Fruit fly (Drosophila melanogaster) whole organism, embryonic: ENCODE measurements around the gene Ant2.

Source experiments
- Atf3 ChIP-seq: fragments of 200-800 bp; sonication (Bioruptor generic); optimal IDR thresholded peaks from 3 replicates; lab custom pipeline; 2016; ENCODE audit warnings: missing biosample characterization, missing genetic modification characterization
- CG10431 ChIP-seq: fragments of 200-800 bp; sonication (Bioruptor generic); optimal IDR thresholded peaks from 3 replicates; lab custom pipeline; 2018; ENCODE audit warnings: missing biosample characterization, mild to moderate bottlenecking, missing genetic modification characterization
- CG10543 ChIP-seq: fragments of 200-800 bp; sonication (Bioruptor generic); optimal IDR thresholded peaks from 3 replicates; lab custom pipeline; 2017; ENCODE audit warnings: missing biosample characterization, mild to moderate bottlenecking, missing genetic modification characterization, moderate library complexity
- CG10979 ChIP-seq: fragments of 200-800 bp; sonication (Bioruptor generic); optimal IDR thresholded peaks from 2 replicates; lab custom pipeline; 2018; ENCODE audit warnings: missing biosample characterization, mild to moderate bottlenecking, missing genetic modification characterization, moderate library complexity
- CG11085 ChIP-seq: fragments of 200-800 bp; sonication (Bioruptor generic); IDR thresholded peaks from 2 replicates; pipeline ENCODE4 v1.3.6; 2022; ENCODE audit warnings: missing biosample characterization, missing genetic modification characterization
- CG12219 ChIP-seq: fragments of 200-800 bp; sonication (Bioruptor generic); optimal IDR thresholded peaks from 3 replicates; lab custom pipeline; 2018; ENCODE audit warnings: missing biosample characterization, mild to moderate bottlenecking, missing genetic modification characterization
- CG13624 ChIP-seq: fragments of 200-800 bp; sonication (Bioruptor generic); optimal IDR thresholded peaks from 2 replicates; lab custom pipeline; 2016; ENCODE audit warnings: missing biosample characterization, missing genetic modification characterization
- CG13775 ChIP-seq: fragments of 200-800 bp; sonication (Bioruptor generic); optimal IDR thresholded peaks from 3 replicates; lab custom pipeline; 2017; ENCODE audit warnings: missing biosample characterization, mild to moderate bottlenecking, missing genetic modification characterization
- CG16813 ChIP-seq: fragments of 200-800 bp; sonication (Bioruptor generic); IDR thresholded peaks from 3 replicates; pipeline ENCODE4 v1.3.6; 2022; ENCODE audit warnings: missing biosample characterization, missing genetic modification characterization; ENCODE audit not compliant: partially characterized antibody
- CG1792 ChIP-seq: fragments of 200-800 bp; sonication (Bioruptor generic); optimal IDR thresholded peaks from 2 replicates; lab custom pipeline; 2016; ENCODE audit warnings: missing biosample characterization, missing genetic modification characterization
- CG18764 ChIP-seq: fragments of 200-800 bp; sonication (Bioruptor generic); optimal IDR thresholded peaks from 3 replicates; lab custom pipeline; 2016; ENCODE audit warnings: missing biosample characterization, missing genetic modification characterization
- CG2120 ChIP-seq: fragments of 200-800 bp; sonication (Bioruptor generic); optimal IDR thresholded peaks from 3 replicates; lab custom pipeline; 2016; ENCODE audit warnings: missing biosample characterization, missing genetic modification characterization
- CG2202 ChIP-seq: fragments of 200-800 bp; sonication (Bioruptor generic); optimal IDR thresholded peaks from 2 replicates; lab custom pipeline; 2018; ENCODE audit warnings: missing biosample characterization, mild to moderate bottlenecking, missing genetic modification characterization
- CG3163 ChIP-seq: fragments of 200-800 bp; sonication (Bioruptor generic); optimal IDR thresholded peaks from 3 replicates; lab custom pipeline; 2016; ENCODE audit warnings: missing biosample characterization, missing genetic modification characterization
- CG4424 ChIP-seq: fragments of 200-800 bp; sonication (Bioruptor generic); optimal IDR thresholded peaks from 3 replicates; lab custom pipeline; 2016; ENCODE audit warnings: missing biosample characterization, missing genetic modification characterization
- CG6689 ChIP-seq: fragments of 200-800 bp; sonication (Bioruptor generic); IDR thresholded peaks from 2 replicates; pipeline ENCODE4 v1.3.6; 2022; ENCODE audit warnings: missing biosample characterization, missing genetic modification characterization
- CG6813 ChIP-seq: fragments of 200-800 bp; sonication (Bioruptor generic); optimal IDR thresholded peaks from 2 replicates; lab custom pipeline; 2017; ENCODE audit warnings: missing biosample characterization, missing genetic modification characterization, mild to moderate bottlenecking, moderate library complexity, missing genetic modification reagents
- CG9727 ChIP-seq: fragments of 200-800 bp; sonication (Bioruptor generic); optimal IDR thresholded peaks from 3 replicates; lab custom pipeline; 2017; ENCODE audit warnings: missing biosample characterization, mild to moderate bottlenecking, missing genetic modification characterization
- D ChIP-seq, 2 experiments: fragments of 200-800 bp in 1 of 2; fragments of >200 bp in 1 of 2; sonication (Bioruptor generic) in 1 of 2; optimal IDR thresholded peaks; 2 replicates in 1 of 2; 3 replicates in 1 of 2; lab custom pipeline; 2017; ENCODE audit warnings: mild to moderate bottlenecking in 1 of 2, missing biosample characterization in 1 of 2, missing genetic modification characterization in 1 of 2, missing genetic modification reagents in 1 of 2
- Fer1 ChIP-seq: fragments of 200-800 bp; sonication (Bioruptor generic); optimal IDR thresholded peaks from 2 replicates; lab custom pipeline; 2017; ENCODE audit warnings: missing biosample characterization, mild to moderate bottlenecking, missing genetic modification characterization
- Gug ChIP-seq: fragments of 200-800 bp; sonication (Bioruptor generic); IDR thresholded peaks from 4 replicates; pipeline ENCODE4 v1.3.6; 2022; ENCODE audit warnings: missing biosample characterization, missing genetic modification characterization
- HLHmδ ChIP-seq: fragments of 200-800 bp; sonication (Bioruptor generic); optimal IDR thresholded peaks from 2 replicates; lab custom pipeline; 2018; ENCODE audit warnings: missing biosample characterization, mild to moderate bottlenecking, missing genetic modification characterization, moderate library complexity
- Lim3 ChIP-seq: fragments of 200-800 bp; sonication (Bioruptor generic); IDR thresholded peaks from 2 replicates; pipeline ENCODE4 v1.3.6; 2022; ENCODE audit warnings: missing biosample characterization, missing genetic modification characterization
- Myb ChIP-seq: fragments of 200-800 bp; sonication (Bioruptor generic); optimal IDR thresholded peaks from 2 replicates; lab custom pipeline; 2016; ENCODE audit warnings: missing biosample characterization, missing genetic modification characterization
- Neu2 ChIP-seq: fragments of 200-800 bp; sonication (Bioruptor generic); optimal IDR thresholded peaks from 3 replicates; lab custom pipeline; 2016; ENCODE audit warnings: missing biosample characterization, missing genetic modification characterization, borderline replicate concordance
- NfI ChIP-seq: fragments of 200-800 bp; sonication (Bioruptor generic); optimal IDR thresholded peaks from 3 replicates; lab custom pipeline; 2018; ENCODE audit warnings: missing biosample characterization, mild to moderate bottlenecking, missing genetic modification characterization, moderate library complexity
- Rfx ChIP-seq: fragments of 200-800 bp; sonication (Bioruptor generic); IDR thresholded peaks from 2 replicates; pipeline ENCODE4 v1.3.6; 2022; ENCODE audit warnings: missing biosample characterization, missing genetic modification characterization
- Six4 ChIP-seq: fragments of 200-800 bp; sonication (Bioruptor generic); optimal IDR thresholded peaks from 2 replicates; lab custom pipeline; 2016; ENCODE audit warnings: missing biosample characterization, missing genetic modification characterization
- Sry-δ ChIP-seq: fragments of 200-800 bp; sonication (Bioruptor generic); optimal IDR thresholded peaks from 2 replicates; lab custom pipeline; 2016; ENCODE audit warnings: missing biosample characterization, missing genetic modification characterization
- da ChIP-seq: fragments of 200-800 bp; sonication (Bioruptor generic); optimal IDR thresholded peaks from 2 replicates; lab custom pipeline; 2016; ENCODE audit warnings: missing biosample characterization, missing genetic modification characterization
- dpn ChIP-seq, 2 experiments: fragments of 200-800 bp; sonication (Bioruptor generic); optimal IDR thresholded peaks; 3 replicates each; lab custom pipeline; 2016; ENCODE audit warnings: missing biosample characterization in 2 of 2, missing genetic modification characterization in 2 of 2
- dysf ChIP-seq: fragments of 200-800 bp; sonication (Bioruptor generic); IDR thresholded peaks from 3 replicates; pipeline ENCODE4 v1.3.6; 2022; ENCODE audit warnings: missing biosample characterization, missing genetic modification characterization
- ewg ChIP-seq: fragments of 200-800 bp; sonication (Bioruptor generic); optimal IDR thresholded peaks from 3 replicates; lab custom pipeline; 2017; ENCODE audit warnings: mild to moderate bottlenecking, missing biosample characterization, missing genetic modification reagents, missing genetic modification characterization
- exex ChIP-seq: fragments of 200-800 bp; sonication (Bioruptor generic); optimal IDR thresholded peaks from 4 replicates; lab custom pipeline; 2018; ENCODE audit warnings: missing biosample characterization, mild to moderate bottlenecking, missing genetic modification characterization, moderate library complexity
- fru ChIP-seq: fragments of >200 bp; optimal IDR thresholded peaks from 2 replicates; lab custom pipeline; 2017
- grn ChIP-seq: fragments of 200-800 bp; sonication (Bioruptor generic); optimal IDR thresholded peaks from 3 replicates; lab custom pipeline; 2017; ENCODE audit warnings: missing biosample characterization, missing genetic modification characterization
- h ChIP-seq: fragments of >200 bp; optimal IDR thresholded peaks from 2 replicates; lab custom pipeline; 2017
- insv ChIP-seq, 2 experiments: fragments of 200-800 bp; sonication (Bioruptor generic); optimal IDR thresholded peaks; 3 replicates each; lab custom pipeline; 2016 to 2018; ENCODE audit warnings: missing biosample characterization in 2 of 2, missing genetic modification characterization in 2 of 2
- kah ChIP-seq: fragments of 200-800 bp; sonication (Bioruptor generic); optimal IDR thresholded peaks from 2 replicates; lab custom pipeline; 2018; ENCODE audit warnings: missing biosample characterization, mild to moderate bottlenecking, missing genetic modification characterization
- lbe ChIP-seq: fragments of 200-800 bp; sonication (Bioruptor generic); optimal IDR thresholded peaks from 2 replicates; lab custom pipeline; 2016; ENCODE audit warnings: missing biosample characterization, mild to moderate bottlenecking, missing genetic modification characterization
- lmd ChIP-seq: fragments of 200-800 bp; sonication (Bioruptor generic); IDR thresholded peaks from 2 replicates; pipeline ENCODE4 v1.3.6; 2022; ENCODE audit warnings: missing biosample characterization, missing genetic modification characterization
- otp ChIP-seq: fragments of 200-800 bp; sonication (Bioruptor generic); IDR thresholded peaks from 3 replicates; pipeline ENCODE4, ENCODE4 v1.3.6; 2022; ENCODE audit warnings: missing biosample characterization, missing genetic modification characterization
- run ChIP-seq: fragments of 200-800 bp; sonication (Bioruptor generic); optimal IDR thresholded peaks from 3 replicates; lab custom pipeline; 2018; ENCODE audit warnings: missing biosample characterization, mild to moderate bottlenecking, missing genetic modification characterization
- schlank ChIP-seq: fragments of 200-800 bp; sonication (Bioruptor generic); optimal IDR thresholded peaks from 2 replicates; lab custom pipeline; 2018; ENCODE audit warnings: missing biosample characterization, mild to moderate bottlenecking, missing genetic modification characterization
- sd ChIP-seq: fragments of 200-800 bp; sonication (Bioruptor generic); optimal IDR thresholded peaks from 3 replicates; lab custom pipeline; 2018; ENCODE audit warnings: missing biosample characterization, mild to moderate bottlenecking, missing genetic modification characterization, moderate library complexity
- seq ChIP-seq: fragments of 200-800 bp; sonication (Bioruptor generic); IDR thresholded peaks from 2 replicates; pipeline ENCODE4 v1.3.6; 2022; ENCODE audit warnings: missing biosample characterization, missing genetic modification characterization
- sim ChIP-seq: fragments of 200-800 bp; sonication (Bioruptor generic); IDR thresholded peaks from 2 replicates; pipeline ENCODE4 v1.3.6; 2022; ENCODE audit warnings: missing biosample characterization, missing genetic modification characterization
- sob ChIP-seq: fragments of 200-800 bp; sonication (Bioruptor generic); IDR thresholded peaks from 2 replicates; pipeline ENCODE4 v1.3.6; 2022; ENCODE audit warnings: missing biosample characterization, missing genetic modification characterization
- ssp ChIP-seq: fragments of 200-800 bp; sonication (Bioruptor generic); IDR thresholded peaks from 2 replicates; pipeline ENCODE4 v1.3.6; 2022; ENCODE audit warnings: missing biosample characterization, missing genetic modification characterization
- trem ChIP-seq: fragments of 200-800 bp; optimal IDR thresholded peaks from 3 replicates; lab custom pipeline; 2019; ENCODE audit warnings: missing biosample characterization, mild to moderate bottlenecking, missing genetic modification characterization, moderate library complexity
- zen2 ChIP-seq: fragments of 200-800 bp; sonication (Bioruptor generic); IDR thresholded peaks from 3 replicates; pipeline ENCODE4 v1.3.6; 2022; ENCODE audit warnings: missing biosample characterization, missing genetic modification characterization; ENCODE audit not compliant: partially characterized antibody

The Ant2 gene

DNA sequence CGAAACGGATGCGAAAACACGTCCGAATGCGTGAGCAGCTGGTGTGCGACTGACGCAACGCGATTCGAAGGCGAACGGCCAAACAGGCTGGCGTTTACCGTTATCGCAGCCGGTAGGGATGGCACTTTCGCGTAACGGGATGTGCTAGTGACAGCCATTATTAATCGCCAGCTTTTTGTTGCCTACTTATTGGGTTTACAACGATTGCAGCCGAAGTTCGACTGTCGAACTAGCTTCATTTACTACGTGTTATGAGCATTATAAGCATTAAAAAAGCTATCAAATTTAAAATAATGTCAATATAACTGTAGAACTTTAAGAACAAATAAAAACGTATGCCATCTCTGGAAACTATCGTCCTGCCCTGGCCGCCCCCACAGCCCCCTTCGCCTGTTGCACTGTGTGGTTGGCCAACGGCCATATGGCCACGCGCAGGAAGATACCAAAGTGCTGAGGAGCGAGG, 29.1 kb downstream of the Ant2 start, which contains the start of gene Rph (continued):
- TF ChIP-seq Gug (GFP tag; lab: Robert Waterston, UW) (0 out of 4 replicates have a peak, but pooled peaks have one; percentile 37), Fer1 (peak; percentile 46), h (lab: Kevin White, UChicago) (no peak), Six4 (GFP tag; lab: Kevin White, UChicago) (no peak), CG2120 (GFP tag; lab: Kevin White, UChicago) (peak; percentile 66), exex (tag; lab: Kevin White, UChicago) (no peak), dpn (GFP tag; optimal IDR thresholded peaks at IDR 0.05; lab: Kevin White, UChicago) (no peak), Myb (GFP tag; lab: Kevin White, UChicago) (peak; percentile 21), CG10543 (peak; percentile 52), Rfx (GFP tag; lab: Robert Waterston, UW) (0 out of 2 replicates have a peak, but pooled peaks have one; percentile 17), CG1792 (no peak), CG4424 (GFP tag; lab: Kevin White, UChicago) (no peak), CG9727 (peak; percentile 1), da (GFP tag; lab: Kevin White, UChicago) (no peak), Neu2 (GFP tag; lab: Kevin White, UChicago) (no peak), lmd (GFP tag; lab: Robert Waterston, UW) (peak; percentile 12; the same call in 1 of the 2 replicates), trem (tag; lab: Kevin White, UChicago) (no peak), insv (GFP tag; optimal IDR thresholded peaks at IDR 0.05; lab: Kevin White, UChicago) (no peak), CG11085 (GFP tag; lab: Robert Waterston, UW) (no peak), sob (GFP tag; lab: Robert Waterston, UW) (0 out of 2 replicates have a peak, but pooled peaks have one; percentile 26), CG10431 (GFP tag; lab: Kevin White, UChicago) (no peak), CG13775 (GFP tag; lab: Kevin White, UChicago) (no peak), schlank (tag; lab: Kevin White, UChicago) (no peak), sd (no peak), D (optimal IDR thresholded peaks at IDR 0.05; lab: Kevin White, UChicago) (no peak), D (GFP tag; optimal IDR thresholded peaks at IDR 0.05; lab: Kevin White, UChicago) (no peak), seq (GFP tag; lab: Robert Waterston, UW) (no peak), ssp (GFP tag; lab: Robert Waterston, UW) (peak; percentile 11; the same call in 1 of the 2 replicates), HLHmδ (GFP tag; lab: Kevin White, UChicago) (no peak), NfI (GFP tag; lab: Kevin White, UChicago) (no peak), run (tag; lab: Kevin White, UChicago) (no peak), CG6689 (GFP tag; lab: Robert Waterston, UW) (0 out of 2 replicates have a peak, but pooled peaks have one; percentile 18), CG10979 (tag; lab: Kevin White, UChicago) (no peak), grn (no peak), Sry-δ (peak; percentile 60), CG2202 (tag; lab: Kevin White, UChicago) (no peak), CG13624 (GFP tag; lab: Kevin White, UChicago) (peak; percentile 9), CG3163 (GFP tag; lab: Kevin White, UChicago) (no peak), fru (lab: Kevin White, UChicago) (no peak), CG18764 (GFP tag; lab: Kevin White, UChicago) (no peak), Lim3 (GFP tag; lab: Robert Waterston, UW) (no peak), ewg (peak; percentile 42), sim (no peak), zen2 (GFP tag; lab: Robert Waterston, UW) (no peak), otp (GFP tag; lab: Robert Waterston, UW) (no peak), CG16813 (GFP tag; lab: Robert Waterston, UW) (0 out of 3 replicates have a peak, but pooled peaks have one; percentile 45), Atf3 (GFP tag; lab: Kevin White, UChicago) (no peak), kah (no peak), CG12219 (GFP tag; lab: Kevin White, UChicago) (no peak), dysf (GFP tag; lab: Robert Waterston, UW) (peak; percentile 46; the same call in 1 of the 3 replicates), CG6813 (GFP tag; lab: Kevin White, UChicago) (no peak), lbe (no peak)
